Worm (Caenorhabditis elegans) whole organism, young adult: ENCODE measurements around the gene Y69A2AR.28.

ENCODE experiments used
- B0035.1 ChIP-seq: sonication (generic microtip); optimal IDR thresholded peaks from 2 replicates; lab custom pipeline; 2016; ENCODE audit warnings: missing genetic modification characterization, mild to moderate bottlenecking, missing compliant biosample characterization, missing genotype, missing genetic modification reagents
- B0261.1 ChIP-seq: sonication (generic microtip); optimal IDR thresholded peaks from 2 replicates; lab custom pipeline; 2016; ENCODE audit warnings: mild to moderate bottlenecking, missing genetic modification characterization, moderate library complexity, missing compliant biosample characterization
- B0336.3 ChIP-seq: fragments of 200-800 bp; sonication (Bioruptor generic); IDR thresholded peaks from 2 replicates; pipeline ENCODE4 v1.3.6; 2022; ENCODE audit warnings: missing genetic modification characterization, missing compliant biosample characterization
- D2030.7 ChIP-seq: fragments of 200-800 bp; sonication (Bioruptor generic); IDR thresholded peaks from 2 replicates; pipeline ENCODE4 v1.3.6; 2022; ENCODE audit warnings: missing genetic modification reagents, missing genetic modification characterization, missing compliant biosample characterization
- F23B12.7 ChIP-seq: sonication (generic microtip); optimal IDR thresholded peaks from 2 replicates; lab custom pipeline; 2017; ENCODE audit warnings: missing genetic modification characterization, mild to moderate bottlenecking, missing compliant biosample characterization, antibody characterized with exemption, moderate library complexity; ENCODE audit not compliant: insufficient read depth
- F39B2.1 ChIP-seq: fragments of 200-800 bp; sonication (Bioruptor generic); IDR thresholded peaks from 2 replicates; pipeline ENCODE4 v1.3.6; 2022; ENCODE audit warnings: missing genetic modification reagents, missing genetic modification characterization, missing compliant biosample characterization
- F57A8.1 ChIP-seq: fragments of 200-800 bp; sonication (Bioruptor generic); optimal IDR thresholded peaks from 2 replicates; lab custom pipeline; 2018; ENCODE audit warnings: mild to moderate bottlenecking, missing genetic modification characterization, moderate library complexity, missing compliant biosample characterization
- K12H6.12 ChIP-seq: fragments of 200-800 bp; sonication (Bioruptor generic); optimal IDR thresholded peaks from 2 replicates; lab custom pipeline; 2018; ENCODE audit warnings: mild to moderate bottlenecking, missing genetic modification characterization, missing compliant biosample characterization
- Y53G8AR.9 ChIP-seq: fragments of 200-800 bp; sonication (Bioruptor generic); conservative IDR thresholded peaks from 2 replicates; pipeline ENCODE4 v1.3.6; 2022; ENCODE audit warnings: missing genetic modification reagents, missing genetic modification characterization, missing compliant biosample characterization
- Y56A3A.18 ChIP-seq: fragments of 200-800 bp; sonication (Bioruptor generic); IDR thresholded peaks from 2 replicates; pipeline ENCODE4 v1.3.6; 2022; ENCODE audit warnings: missing genetic modification reagents, missing genetic modification characterization, missing compliant biosample characterization
- aptf-3 ChIP-seq: fragments of 200-800 bp; sonication (Bioruptor generic); IDR thresholded peaks from 2 replicates; pipeline ENCODE4 v1.3.6; 2022; ENCODE audit warnings: missing genetic modification characterization, missing compliant biosample characterization
- attf-3 ChIP-seq: fragments of 200-800 bp; sonication (Bioruptor generic); conservative IDR thresholded peaks from 2 replicates; pipeline ENCODE4 v1.3.6; 2022; ENCODE audit warnings: missing genetic modification reagents, missing genetic modification characterization, missing compliant biosample characterization
- attf-5 ChIP-seq: fragments of 200-800 bp; sonication (Bioruptor generic); optimal IDR thresholded peaks from 2 replicates; lab custom pipeline; 2018; ENCODE audit warnings: mild to moderate bottlenecking, missing genetic modification characterization, missing compliant biosample characterization
- bed-2 ChIP-seq: fragments of 200-800 bp; sonication (Bioruptor generic); IDR thresholded peaks from 2 replicates; pipeline ENCODE4 v1.3.6; 2022; ENCODE audit warnings: missing genetic modification reagents, missing genetic modification characterization, missing compliant biosample characterization
- ccch-3 ChIP-seq: fragments of 200-800 bp; sonication (Bioruptor generic); optimal IDR thresholded peaks from 2 replicates; lab custom pipeline; 2018; ENCODE audit warnings: mild to moderate bottlenecking, missing genetic modification characterization, missing compliant biosample characterization
- ceh-100 ChIP-seq: fragments of 200-800 bp; sonication (Bioruptor generic); IDR thresholded peaks from 2 replicates; pipeline ENCODE4 v1.3.6; 2022; ENCODE audit warnings: missing genetic modification reagents, missing genetic modification characterization, missing compliant biosample characterization
- ceh-40 ChIP-seq: fragments of 200-800 bp; sonication (Bioruptor generic); IDR thresholded peaks from 2 replicates; pipeline ENCODE4 v1.3.6; 2022; ENCODE audit warnings: missing genetic modification characterization, missing compliant biosample characterization
- ceh-79 ChIP-seq: sonication (generic microtip); optimal IDR thresholded peaks from 2 replicates; lab custom pipeline; 2017; ENCODE audit warnings: mild to moderate bottlenecking, missing genetic modification characterization, missing compliant biosample characterization
- ceh-91 ChIP-seq: fragments of 200-800 bp; sonication (Bioruptor generic); IDR thresholded peaks from 2 replicates; pipeline ENCODE4 v1.3.6; 2022; ENCODE audit warnings: missing genetic modification reagents, missing genetic modification characterization, missing compliant biosample characterization
- die-1 ChIP-seq: sonication (generic microtip); optimal IDR thresholded peaks from 2 replicates; lab custom pipeline; 2016; ENCODE audit warnings: missing genotype, mild to moderate bottlenecking, missing genetic modification characterization, missing compliant biosample characterization
- dox-1 ChIP-seq: fragments of 200-800 bp; sonication (Bioruptor generic); IDR thresholded peaks from 2 replicates; pipeline ENCODE4 v1.3.6; 2022; ENCODE audit warnings: missing genetic modification reagents, missing genetic modification characterization, missing compliant biosample characterization
- efl-1 ChIP-seq: fragments of 150-350 bp; optimal IDR thresholded peaks from 2 replicates; lab custom pipeline; 2014; ENCODE audit warnings: missing biosample characterization, missing genetic modification reagents, missing genetic modification characterization
- egl-18 ChIP-seq: fragments of 200-800 bp; sonication (Bioruptor generic); IDR thresholded peaks from 2 replicates; pipeline ENCODE4 v1.3.6; 2022; ENCODE audit warnings: missing genetic modification reagents, missing genetic modification characterization, missing compliant biosample characterization
- egl-44 ChIP-seq: fragments of 200-800 bp; sonication (Bioruptor generic); IDR thresholded peaks from 2 replicates; pipeline ENCODE4 v1.3.6; 2022; ENCODE audit warnings: missing genetic modification reagents, missing genetic modification characterization, missing compliant biosample characterization
- egrh-3 ChIP-seq: fragments of 200-800 bp; sonication (Bioruptor generic); IDR thresholded peaks from 2 replicates; pipeline ENCODE4 v1.3.6; 2022; ENCODE audit warnings: missing genetic modification reagents, missing genetic modification characterization, missing compliant biosample characterization
- ekl-4 ChIP-seq: fragments of 200-800 bp; sonication (Bioruptor generic); IDR thresholded peaks from 2 replicates; pipeline ENCODE4 v1.3.6; 2022; ENCODE audit warnings: missing genetic modification reagents, missing genetic modification characterization, missing compliant biosample characterization
- fkh-3 ChIP-seq: sonication (generic microtip); optimal IDR thresholded peaks from 2 replicates; lab custom pipeline; 2016; ENCODE audit warnings: mild to moderate bottlenecking, missing genetic modification characterization, missing compliant biosample characterization
- him-1 ChIP-seq: sonication (generic microtip); optimal IDR thresholded peaks from 2 replicates; lab custom pipeline; 2016; ENCODE audit warnings: missing genotype, missing genetic modification reagents, missing genetic modification characterization, missing compliant biosample characterization
- lag-1 ChIP-seq: fragments of 200-800 bp; sonication (Bioruptor generic); IDR thresholded peaks from 2 replicates; pipeline ENCODE4 v1.3.6; 2022; ENCODE audit warnings: missing genetic modification reagents, missing genetic modification characterization, missing compliant biosample characterization
- let-526 ChIP-seq: fragments of 200-800 bp; sonication (Bioruptor generic); IDR thresholded peaks from 2 replicates; pipeline ENCODE4 v1.3.6; 2022; ENCODE audit warnings: missing genetic modification reagents, missing genetic modification characterization, missing compliant biosample characterization
- lin-26 ChIP-seq: fragments of 200-800 bp; sonication (Bioruptor generic); IDR thresholded peaks from 2 replicates; pipeline ENCODE4 v1.3.6; 2022; ENCODE audit warnings: missing genetic modification reagents, missing genetic modification characterization, missing compliant biosample characterization
- lin-54 ChIP-seq: fragments of 200-800 bp; sonication (Bioruptor generic); optimal IDR thresholded peaks from 2 replicates; lab custom pipeline; 2018; ENCODE audit warnings: mild to moderate bottlenecking, missing genetic modification characterization, missing compliant biosample characterization
- lsy-27 ChIP-seq: sonication (generic microtip); optimal IDR thresholded peaks from 2 replicates; lab custom pipeline; 2017; ENCODE audit warnings: missing genetic modification characterization, mild to moderate bottlenecking, missing compliant biosample characterization, antibody characterized with exemption, missing genotype, borderline replicate concordance; ENCODE audit not compliant: insufficient read depth
- madf-10 ChIP-seq: sonication (generic microtip); optimal IDR thresholded peaks from 2 replicates; lab custom pipeline; 2016; ENCODE audit warnings: mild to moderate bottlenecking, missing genetic modification characterization, missing compliant biosample characterization
- mes-4 ChIP-seq: sonication (generic microtip); optimal IDR thresholded peaks from 2 replicates; lab custom pipeline; 2016; ENCODE audit warnings: missing genotype, missing genetic modification characterization, missing compliant biosample characterization
- nfyb-1 ChIP-seq: fragments of 200-800 bp; sonication (Bioruptor generic); IDR thresholded peaks from 2 replicates; pipeline ENCODE4 v1.3.6; 2022; ENCODE audit warnings: missing genetic modification reagents, missing genetic modification characterization, missing compliant biosample characterization
- nhr-80 ChIP-seq: sonication (generic microtip); optimal IDR thresholded peaks from 2 replicates; lab custom pipeline; 2016; ENCODE audit warnings: missing genetic modification characterization, missing compliant biosample characterization
- nhr-90 ChIP-seq: sonication (generic microtip); optimal IDR thresholded peaks from 2 replicates; lab custom pipeline; 2016; ENCODE audit warnings: missing genotype, mild to moderate bottlenecking, missing genetic modification characterization, missing compliant biosample characterization
- pbrm-1 ChIP-seq: fragments of 200-800 bp; sonication (Bioruptor generic); IDR thresholded peaks from 2 replicates; pipeline ENCODE4 v1.3.6; 2022; ENCODE audit warnings: missing genetic modification reagents, missing genetic modification characterization, missing compliant biosample characterization
- pha-4 ChIP-seq: fragments of 150-350 bp; sonication (generic microtip); optimal IDR thresholded peaks from 2 replicates; lab custom pipeline; 2014; ENCODE audit warnings: missing biosample characterization, missing genetic modification reagents, missing genetic modification characterization
- repo-1 ChIP-seq: sonication (generic microtip); optimal IDR thresholded peaks from 2 replicates; lab custom pipeline; 2017; ENCODE audit warnings: mild to moderate bottlenecking, missing genetic modification characterization, missing compliant biosample characterization
- snpc-1.1 ChIP-seq: sonication (generic microtip); optimal IDR thresholded peaks from 2 replicates; lab custom pipeline; 2017; ENCODE audit warnings: missing genetic modification characterization, mild to moderate bottlenecking, missing compliant biosample characterization, antibody characterized with exemption, moderate library complexity, missing genotype, missing genetic modification reagents; ENCODE audit not compliant: insufficient read depth
- snpc-3.4 ChIP-seq: sonication (generic microtip); optimal IDR thresholded peaks from 2 replicates; lab custom pipeline; 2017; ENCODE audit warnings: missing genetic modification characterization, mild to moderate bottlenecking, missing compliant biosample characterization, antibody characterized with exemption, moderate library complexity, missing genotype, missing genetic modification reagents
- tlf-1 ChIP-seq: fragments of 200-800 bp; sonication (Bioruptor generic); optimal IDR thresholded peaks from 2 replicates; lab custom pipeline; 2018; ENCODE audit warnings: mild to moderate bottlenecking, missing genetic modification characterization, missing compliant biosample characterization
- unc-62 ChIP-seq: fragments of 150-350 bp; optimal IDR thresholded peaks from 2 replicates; lab custom pipeline; 2014; ENCODE audit warnings: missing biosample characterization, missing genetic modification reagents, missing genetic modification characterization
- xnd-1 ChIP-seq: sonication (generic microtip); optimal IDR thresholded peaks from 2 replicates; lab custom pipeline; 2016; ENCODE audit warnings: missing genotype, missing genetic modification reagents, missing genetic modification characterization, missing compliant biosample characterization
- ztf-25 ChIP-seq: fragments of 200-800 bp; sonication (Bioruptor generic); IDR thresholded peaks from 2 replicates; pipeline ENCODE4 v1.3.6; 2022; ENCODE audit warnings: missing genetic modification reagents, missing genetic modification characterization, missing compliant biosample characterization
- ztf-26 ChIP-seq: sonication (generic microtip); optimal IDR thresholded peaks from 2 replicates; lab custom pipeline; 2017; ENCODE audit warnings: missing genetic modification characterization, missing compliant biosample characterization

Y69A2AR.28 gene

DNA sequence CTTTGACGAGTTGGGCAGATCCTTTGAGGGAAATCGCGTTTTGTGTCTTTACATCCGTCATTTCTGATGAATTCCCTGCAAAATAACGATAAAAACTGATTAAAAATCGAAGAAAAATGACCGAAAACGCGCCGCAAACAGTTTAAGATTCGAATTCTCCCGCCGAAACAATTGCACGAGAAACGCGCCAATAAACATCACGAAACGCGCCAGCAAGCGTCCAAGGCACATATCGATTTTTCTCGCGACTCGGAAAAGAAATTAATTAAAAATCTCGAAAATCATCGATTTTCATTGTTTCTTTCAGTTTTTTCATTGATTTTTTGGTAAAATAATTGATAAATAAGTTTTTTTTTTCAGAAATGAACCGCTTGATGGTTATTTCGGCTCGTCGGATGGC is 28.1 kb upstream of the Y69A2AR.28 start, which contains the start of the genes mdf-2 and nduv-3 (continued):
- TF ChIP-seq attf-3 (GFP tag; lab: Robert Waterston, UW): peak; percentile 81
- no peak for TF ChIP-seq die-1 (tag; lab: Kevin White, UChicago)
- TF ChIP-seq snpc-1.1 (tag; lab: Kevin White, UChicago): no peak
- peak; percentile 83 for TF ChIP-seq attf-5 (GFP tag; lab: Kevin White, UChicago)
- peak; percentile 84 for TF ChIP-seq efl-1
- peak; percentile 49; the same call in 1 of the 2 replicates for TF ChIP-seq Y53G8AR.9 (GFP tag; lab: Robert Waterston, UW)
- no peak for TF ChIP-seq egrh-3 (GFP tag; lab: Robert Waterston, UW)
- peak; percentile 52; the same call in 1 of the 2 replicates for TF ChIP-seq ekl-4
- TF ChIP-seq xnd-1 (tag; lab: Kevin White, UChicago): peak; percentile 53
- no peak for TF ChIP-seq ztf-25 (GFP tag; lab: Robert Waterston, UW)
- no peak for TF ChIP-seq K12H6.12 (tag; lab: Kevin White, UChicago)
- peak; percentile 55; the same call in 1 of the 2 replicates for TF ChIP-seq D2030.7 (GFP tag; lab: Robert Waterston, UW)
- no peak for TF ChIP-seq nhr-90 (tag; lab: Kevin White, UChicago)
- peak; percentile 75 for TF ChIP-seq pbrm-1
- TF ChIP-seq ceh-91 (GFP tag; lab: Robert Waterston, UW): peak; percentile 75; the same call in 1 of the 2 replicates
- TF ChIP-seq repo-1: no peak
- TF ChIP-seq lag-1: no peak
- TF ChIP-seq B0035.1: no peak
- TF ChIP-seq dox-1 (GFP tag; lab: Robert Waterston, UW): peak; percentile 74
- TF ChIP-seq pha-4: no peak
- no peak for TF ChIP-seq nhr-80 (tag; lab: Kevin White, UChicago)
- TF ChIP-seq nfyb-1 (GFP tag; lab: Robert Waterston, UW): peak; percentile 65
- TF ChIP-seq fkh-3 (tag; lab: Kevin White, UChicago): no peak
- peak; percentile 26 for TF ChIP-seq ztf-26
- TF ChIP-seq F57A8.1: no peak

DNA sequence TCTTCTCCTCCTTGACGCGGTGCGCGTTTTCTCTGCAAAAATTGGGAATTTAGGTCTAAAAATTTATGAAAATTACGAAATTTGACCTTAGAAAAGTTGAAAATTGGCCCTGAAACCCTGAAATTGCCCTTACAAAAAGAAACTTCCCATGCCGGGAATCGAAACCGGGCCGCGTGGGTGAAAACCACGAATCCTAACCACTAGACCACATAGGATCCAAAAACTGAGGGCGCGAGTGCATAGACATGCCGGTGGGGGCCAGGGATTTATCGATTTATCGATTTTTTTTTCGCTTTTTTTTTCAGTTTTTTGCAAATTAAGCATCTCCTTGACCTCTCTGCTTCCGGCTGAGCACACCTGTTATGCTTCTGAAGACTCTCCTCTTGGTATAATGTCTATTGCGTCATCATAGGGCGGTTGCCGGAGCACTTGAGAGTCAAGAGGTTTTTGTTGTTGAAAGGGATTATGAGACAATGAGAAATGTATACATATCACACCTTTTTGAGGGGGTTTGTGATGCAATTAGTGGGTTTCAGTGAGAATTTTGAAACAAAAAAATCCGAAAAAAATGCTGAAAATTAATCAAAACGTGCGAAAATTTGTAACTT is 26.9 kb upstream of the Y69A2AR.28 start:
- TF ChIP-seq ceh-79 (tag; lab: Kevin White, UChicago) (peak; percentile 7), D2030.7 (GFP tag; lab: Robert Waterston, UW) (peak; percentile 43; the same call in 1 of the 2 replicates), tlf-1 (GFP tag; lab: Kevin White, UChicago) (peak; percentile 23), ztf-25 (GFP tag; lab: Robert Waterston, UW) (no peak), B0261.1 (peak; percentile 88), lin-26 (peak; percentile 83), lin-54 (GFP tag; lab: Kevin White, UChicago) (peak; percentile 61), mes-4 (tag; lab: Kevin White, UChicago) (no peak), snpc-3.4 (tag; lab: Kevin White, UChicago) (peak; percentile 42), attf-5 (GFP tag; lab: Kevin White, UChicago) (peak; percentile 54), egl-44 (GFP tag; lab: Robert Waterston, UW) (peak; percentile 58; the same call in 1 of the 2 replicates), madf-10 (tag; lab: Kevin White, UChicago) (peak; percentile 19), him-1 (tag; lab: Kevin White, UChicago) (no peak), F23B12.7 (tag; lab: Kevin White, UChicago) (peak; percentile 35), bed-2 (GFP tag; lab: Robert Waterston, UW) (no peak), B0336.3 (peak; percentile 65), ccch-3 (GFP tag; lab: Kevin White, UChicago) (no peak), lsy-27 (tag; lab: Kevin White, UChicago) (peak; percentile 24), let-526 (GFP tag; lab: Robert Waterston, UW) (peak; percentile 30; the same call in 1 of the 2 replicates), Y56A3A.18 (GFP tag; lab: Robert Waterston, UW) (no peak), aptf-3 (GFP tag; lab: Robert Waterston, UW) (no peak), F39B2.1 (no peak), unc-62 (no peak), egl-18 (GFP tag; lab: Robert Waterston, UW) (no peak), ceh-100 (GFP tag; lab: Robert Waterston, UW) (no peak), ztf-26 (peak; percentile 15), ceh-40 (GFP tag; lab: Robert Waterston, UW) (0 out of 2 replicates have a peak, but pooled peaks have one; percentile 67)
